Fruit fly (Drosophila melanogaster) Kc167 (cell line): ENCODE results near the gene Or10a.

Experiments
- Myc ChIP-seq: fragments of >200 bp; optimal IDR thresholded peaks from 2 replicates; lab custom pipeline; 2017; ENCODE audit warnings: missing external identifiers
- Sin3A ChIP-seq: fragments of >200 bp; optimal IDR thresholded peaks from 2 replicates; lab custom pipeline; 2018; ENCODE audit warnings: missing external identifiers
- insv ChIP-seq: fragments of >200 bp; optimal IDR thresholded peaks from 3 replicates; lab custom pipeline; 2018; ENCODE audit warnings: missing external identifiers
- ttk ChIP-seq: sonication (Bioruptor generic); optimal IDR thresholded peaks from 2 replicates; lab custom pipeline; 2017; ENCODE audit warnings: missing external identifiers

- TF ChIP-seq insv (lab: Kevin White, UChicago) (no peak), ttk (lab: Kevin White, UChicago) (no peak), Myc (no peak), Sin3A (lab: Kevin White, UChicago) (no peak)
These were observed 35.7 kb upstream of the Or10a start for dm6 chrX:11452846-11453391.
